Fruit fly (Drosophila melanogaster) whole organism, wandering third instar larva: ENCODE data around the gene Lipt2.

Experiments used
- Abd-B ChIP-seq: fragments of >200 bp; optimal IDR thresholded peaks from 2 replicates; lab custom pipeline; 2017; ENCODE audit warnings: missing biosample characterization, missing genetic modification characterization
- CG32264 ChIP-seq: fragments of 200-800 bp; sonication (Bioruptor generic); optimal IDR thresholded peaks from 2 replicates; lab custom pipeline; 2016; ENCODE audit warnings: missing biosample characterization, missing genetic modification characterization
- CG9705 ChIP-seq: fragments of 200-800 bp; sonication (Bioruptor generic); optimal IDR thresholded peaks from 2 replicates; lab custom pipeline; 2018; ENCODE audit warnings: missing biosample characterization, mild to moderate bottlenecking, missing genetic modification characterization
- CrebA ChIP-seq: fragments of 200-800 bp; sonication (Bioruptor generic); optimal IDR thresholded peaks from 2 replicates; lab custom pipeline; 2016; ENCODE audit warnings: missing biosample characterization, mild to moderate bottlenecking, missing genetic modification characterization, borderline replicate concordance
- Dfd ChIP-seq: fragments of >200 bp; optimal IDR thresholded peaks from 2 replicates; lab custom pipeline; 2017; ENCODE audit warnings: missing biosample characterization, missing genetic modification characterization
- Dif ChIP-seq: fragments of 200-275, 200-300 bp; sonication (Bioruptor generic); optimal IDR thresholded peaks from 2 replicates; lab custom pipeline; 2018; ENCODE audit warnings: missing biosample characterization, missing genetic modification characterization; ENCODE audit not compliant: partially characterized antibody
- GATAd ChIP-seq: sonication (Bioruptor generic); optimal IDR thresholded peaks from 2 replicates; lab custom pipeline; 2016; ENCODE audit warnings: missing biosample characterization, missing genetic modification characterization
- HLH106 ChIP-seq: fragments of 200-800 bp; optimal IDR thresholded peaks from 3 replicates; lab custom pipeline; 2019; ENCODE audit warnings: missing biosample characterization, mild to moderate bottlenecking, missing genetic modification characterization, moderate library complexity
- Hr78 ChIP-seq: fragments of >200 bp; optimal IDR thresholded peaks from 2 replicates; lab custom pipeline; 2017; ENCODE audit warnings: missing biosample characterization, missing genetic modification characterization
- Hr83 ChIP-seq: fragments of 200-300 bp; sonication (Bioruptor generic); optimal IDR thresholded peaks from 2 replicates; lab custom pipeline; 2016; ENCODE audit warnings: missing biosample characterization, mild to moderate bottlenecking, missing genetic modification characterization, moderate library complexity; ENCODE audit not compliant: poor library complexity, severe bottlenecking
- Mio ChIP-seq: sonication (Bioruptor generic); optimal IDR thresholded peaks from 2 replicates; lab custom pipeline; 2016; ENCODE audit warnings: missing biosample characterization, missing genetic modification characterization
- Myc ChIP-seq: fragments of >200 bp; optimal IDR thresholded peaks from 2 replicates; lab custom pipeline; 2017
- N ChIP-seq: fragments of >200 bp; optimal IDR thresholded peaks from 2 replicates; lab custom pipeline; 2018; ENCODE audit warnings: missing biosample characterization, missing external identifiers, missing genetic modification characterization
- OdsH ChIP-seq: fragments of 200-800 bp; sonication (Bioruptor generic); optimal IDR thresholded peaks from 2 replicates; lab custom pipeline; 2016; ENCODE audit warnings: missing biosample characterization, mild to moderate bottlenecking, missing genetic modification characterization
- Rel ChIP-seq, 2 experiments: fragments of 200-800 bp; sonication (Bioruptor generic) in 1 of 2; optimal IDR thresholded peaks; 2 replicates in 1 of 2; 3 replicates in 1 of 2; lab custom pipeline; 2016 to 2019; ENCODE audit warnings: mild to moderate bottlenecking in 2 of 2, missing biosample characterization in 2 of 2, missing genetic modification characterization in 2 of 2, moderate library complexity in 1 of 2
- Sp1 ChIP-seq: fragments of 200-800 bp; sonication (Bioruptor generic); optimal IDR thresholded peaks from 3 replicates; lab custom pipeline; 2019; ENCODE audit warnings: missing biosample characterization, mild to moderate bottlenecking, missing genetic modification characterization, moderate library complexity
- Vsx2 ChIP-seq: fragments of 200-300, 225-300 bp; sonication (Bioruptor generic); optimal IDR thresholded peaks from 2 replicates; lab custom pipeline; 2018; ENCODE audit warnings: missing biosample characterization, missing genetic modification characterization; ENCODE audit not compliant: partially characterized antibody
- br ChIP-seq: fragments of 200-800 bp; sonication (Bioruptor generic); optimal IDR thresholded peaks from 2 replicates; lab custom pipeline; 2016; ENCODE audit warnings: missing biosample characterization, missing genetic modification characterization
- brk ChIP-seq: fragments of 200-800 bp; sonication (Bioruptor generic); optimal IDR thresholded peaks from 2 replicates; lab custom pipeline; 2016; ENCODE audit warnings: missing biosample characterization, mild to moderate bottlenecking, missing genetic modification characterization
- dl ChIP-seq, 2 experiments: fragments of 175-275, 200-275 bp in 1 of 2; fragments of 200-275 bp in 1 of 2; sonication (Bioruptor generic); optimal IDR thresholded peaks; lab custom pipeline; 2018; ENCODE audit warnings: mild to moderate bottlenecking in 2 of 2, missing biosample characterization in 2 of 2, missing genetic modification characterization in 2 of 2, moderate library complexity in 2 of 2; ENCODE audit not compliant: partially characterized antibody in 2 of 2, insufficient read depth in 1 of 2
- dsf ChIP-seq: sonication (Bioruptor generic); optimal IDR thresholded peaks from 2 replicates; lab custom pipeline; 2016; ENCODE audit warnings: missing biosample characterization, missing genetic modification characterization, borderline replicate concordance
- ey ChIP-seq: fragments of 200-800 bp; sonication (Bioruptor generic); optimal IDR thresholded peaks from 2 replicates; lab custom pipeline; 2016; ENCODE audit warnings: missing biosample characterization, missing genetic modification characterization
- foxo ChIP-seq, 2 experiments: fragments of 200-800 bp; sonication (Bioruptor generic); optimal IDR thresholded peaks; 2 replicates in 1 of 2; 3 replicates in 1 of 2; lab custom pipeline; 2016 to 2017; ENCODE audit warnings: missing biosample characterization in 2 of 2, missing genetic modification characterization in 2 of 2
- fru ChIP-seq: fragments of 200-800 bp; sonication (Bioruptor generic); optimal IDR thresholded peaks from 3 replicates; lab custom pipeline; 2016; ENCODE audit warnings: missing biosample characterization, mild to moderate bottlenecking, missing genetic modification characterization
- jim ChIP-seq: fragments of 175-275, 200-325 bp; sonication (Bioruptor generic); optimal IDR thresholded peaks from 2 replicates; lab custom pipeline; 2016; ENCODE audit warnings: missing biosample characterization, mild to moderate bottlenecking, missing genetic modification characterization
- pan ChIP-seq: fragments of >200 bp; optimal IDR thresholded peaks from 2 replicates; lab custom pipeline; 2017
- psq ChIP-seq: fragments of 200-800 bp; sonication (Bioruptor generic); optimal IDR thresholded peaks from 3 replicates; lab custom pipeline; 2017; ENCODE audit warnings: missing biosample characterization, mild to moderate bottlenecking, missing genetic modification characterization, moderate library complexity
- rgr ChIP-seq: fragments of 200-800 bp; sonication (Bioruptor generic); optimal IDR thresholded peaks from 3 replicates; lab custom pipeline; 2016; ENCODE audit warnings: missing biosample characterization, mild to moderate bottlenecking, missing genetic modification characterization
- sage ChIP-seq: fragments of 200-800 bp; sonication (Bioruptor generic); optimal IDR thresholded peaks from 2 replicates; lab custom pipeline; 2016; ENCODE audit warnings: missing biosample characterization, mild to moderate bottlenecking, missing genetic modification characterization
- sv ChIP-seq: fragments of 200-800 bp; sonication (Bioruptor generic); optimal IDR thresholded peaks from 3 replicates; lab custom pipeline; 2016; ENCODE audit warnings: missing biosample characterization, missing genetic modification characterization
- tai ChIP-seq: sonication (Bioruptor generic); optimal IDR thresholded peaks from 2 replicates; lab custom pipeline; 2016; ENCODE audit warnings: missing biosample characterization, missing genetic modification characterization
- woc ChIP-seq: sonication (Bioruptor generic); optimal IDR thresholded peaks from 2 replicates; lab custom pipeline; 2016; ENCODE audit warnings: missing biosample characterization, mild to moderate bottlenecking, missing genetic modification characterization

Gene Lipt2

DNA sequence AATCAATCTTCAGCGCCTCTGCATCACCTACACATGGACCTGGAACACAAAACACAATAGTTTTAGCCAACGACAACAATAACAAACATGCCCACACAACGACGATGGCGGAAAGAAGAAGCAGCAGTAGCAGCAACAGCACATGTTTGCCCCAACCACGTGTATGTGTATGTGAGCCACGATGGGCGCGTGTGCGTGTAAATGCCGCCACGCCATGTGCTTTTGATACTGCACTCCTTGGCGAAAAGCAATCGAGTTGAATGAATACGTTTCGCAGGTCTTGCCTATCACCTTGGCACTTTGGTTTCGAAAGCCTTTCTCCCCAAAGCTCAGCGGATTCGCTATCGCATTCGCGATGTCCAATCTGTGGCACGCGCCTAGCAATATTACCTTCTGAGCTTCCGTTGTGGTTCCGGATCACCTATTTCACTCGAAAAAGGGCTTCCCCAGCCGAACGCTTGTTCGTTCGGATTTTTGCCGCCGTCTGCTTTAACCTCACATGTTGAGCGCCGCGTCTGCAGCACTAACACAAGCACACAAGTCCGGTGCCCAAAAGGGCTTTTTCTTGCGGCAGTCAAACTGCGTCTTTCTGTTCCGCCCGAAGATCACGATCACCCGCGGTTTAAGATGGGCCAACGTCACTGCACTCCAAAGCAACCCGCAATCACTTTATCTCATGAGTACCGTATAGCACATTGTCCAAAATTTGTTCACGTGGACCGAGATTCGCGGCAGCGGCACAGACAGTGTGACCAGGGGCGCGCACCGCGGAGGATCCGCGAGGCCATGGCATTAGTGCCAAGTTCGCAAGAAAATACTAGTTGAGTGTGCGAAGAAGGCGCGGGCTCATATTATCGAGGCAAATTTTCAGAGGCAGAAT is 8.3 kb downstream of the Lipt2 start, which contains the start of gene srl:
srl (minus strand) TSS at position 751 of the 880 bp plus-strand sequence.
- TF ChIP-seq Rel (GFP tag; optimal IDR thresholded peaks at IDR 0.05; lab: Kevin White, UChicago), result no peak
- peak; percentile 66 for TF ChIP-seq Rel (tag; optimal IDR thresholded peaks at IDR 0.05; lab: Kevin White, UChicago)
- TF ChIP-seq sv (GFP tag; lab: Kevin White, UChicago), result no peak
- TF ChIP-seq Myc (lab: Kevin White, UChicago), result peak; percentile 61
- no peak for TF ChIP-seq CrebA (GFP tag; lab: Kevin White, UChicago)
- TF ChIP-seq Hr83 (GFP tag; lab: Kevin White, UChicago), result peak; percentile 40

DNA sequence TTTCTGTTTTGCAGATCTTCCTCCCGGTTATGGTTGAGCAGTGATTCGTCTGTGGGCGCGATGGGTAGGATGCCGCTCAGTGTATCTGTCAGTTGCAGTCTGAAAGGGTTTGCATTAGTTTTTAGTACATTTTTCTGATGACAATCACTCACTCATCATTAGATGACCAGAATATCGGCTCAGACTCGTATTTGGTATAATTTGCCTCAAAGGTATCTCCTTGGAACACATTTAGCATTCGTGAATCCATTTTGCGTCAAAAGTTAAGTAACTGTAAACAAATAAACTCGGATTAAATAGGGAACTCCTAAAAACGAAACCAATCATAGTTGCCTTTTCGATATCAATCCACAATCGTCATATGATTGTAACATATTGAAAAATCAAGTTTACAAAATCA is 10.4 kb downstream of the Lipt2 start, which contains the start of gene CG31525:
CG31525 (plus strand) TSS at position 301 of the 400 bp plus-strand sequence.
- no peak for TF ChIP-seq CrebA (GFP tag; lab: Kevin White, UChicago)
- TF ChIP-seq CG9705 (GFP tag; lab: Kevin White, UChicago), result no peak

- TF ChIP-seq Vsx2 (GFP tag; lab: Kevin White, UChicago) (peak; percentile 58), Dif (peak; percentile 38), rgr (GFP tag; lab: Kevin White, UChicago) (no peak)
These were observed 17.6 kb downstream of the Lipt2 start, which contains the start of gene CG32944 for dm6 chr3R:4419482-4419881. TSS of gene CG32944 (minus strand) at chr3R:4419578.

- TF ChIP-seq fru (GFP tag; lab: Kevin White, UChicago) (no peak), tai (GFP tag; lab: Kevin White, UChicago) (no peak), Vsx2 (GFP tag; lab: Kevin White, UChicago) (no peak), HLH106 (tag; lab: Kevin White, UChicago) (no peak), brk (GFP tag; lab: Kevin White, UChicago) (no peak), sv (GFP tag; lab: Kevin White, UChicago) (no peak), CG9705 (GFP tag; lab: Kevin White, UChicago) (no peak), foxo (GFP tag; optimal IDR thresholded peaks at IDR 0.05; lab: Kevin White, UChicago) (no peak), Dif (no peak), GATAd (no peak), CG32264 (GFP tag; lab: Kevin White, UChicago) (no peak)
- TF ChIP-seq, all 38 proteins: peak for 0
These were observed 21.0 kb downstream of the Lipt2 start, which contains the start of gene CG31528 for dm6 chr3R:4416138-4416537. TSS of gene CG31528 (plus strand) at chr3R:4416438.

dm6 chr3R:4407325-4407724 is 29.8 kb downstream of the Lipt2 start:
- TF ChIP-seq foxo (GFP tag; optimal IDR thresholded peaks at IDR 0.05; lab: Kevin White, UChicago) (no peak), pan (lab: Kevin White, UChicago) (no peak), brk (GFP tag; lab: Kevin White, UChicago) (no peak), Vsx2 (GFP tag; lab: Kevin White, UChicago) (no peak), N (GFP tag; lab: Kevin White, UChicago) (no peak), GATAd (no peak), CG9705 (GFP tag; lab: Kevin White, UChicago) (no peak), Abd-B (GFP tag; lab: Kevin White, UChicago) (no peak), sv (GFP tag; lab: Kevin White, UChicago) (no peak), Hr78 (GFP tag; lab: Kevin White, UChicago) (no peak), rgr (GFP tag; lab: Kevin White, UChicago) (no peak), OdsH (GFP tag; lab: Kevin White, UChicago) (no peak), woc (GFP tag; lab: Kevin White, UChicago) (no peak), Dfd (no peak), Sp1 (GFP tag; lab: Kevin White, UChicago) (no peak)

- TF ChIP-seq foxo (GFP tag; optimal IDR thresholded peaks at IDR 0.05; lab: Kevin White, UChicago) (peak; percentile 21 to 76), psq (peak; percentile 35), Mio (GFP tag; lab: Kevin White, UChicago) (no peak), sage (GFP tag; lab: Kevin White, UChicago) (no peak), Hr83 (GFP tag; lab: Kevin White, UChicago) (no peak), sv (GFP tag; lab: Kevin White, UChicago) (no peak), CG9705 (GFP tag; lab: Kevin White, UChicago) (peak; percentile 19), woc (GFP tag; lab: Kevin White, UChicago) (no peak), GATAd (no peak), ey (GFP tag; lab: Kevin White, UChicago) (peak; percentile 40), rgr (GFP tag; lab: Kevin White, UChicago) (peak; percentile 71), fru (GFP tag; lab: Kevin White, UChicago) (peak; percentile 63), br (peak; percentile 65), pan (lab: Kevin White, UChicago) (no peak), HLH106 (tag; lab: Kevin White, UChicago) (peak; percentile 32), Hr78 (GFP tag; lab: Kevin White, UChicago) (no peak), jim (no peak), dsf (GFP tag; lab: Kevin White, UChicago) (no peak), OdsH (GFP tag; lab: Kevin White, UChicago) (peak; percentile 46), dl (GFP tag; optimal IDR thresholded peaks at IDR 0.05; lab: Kevin White, UChicago; ENCODE audit: insufficient read depth in 1 of 2, partially characterized antibody in 2 of 2) (peak in 1 of 2 experiments; percentile 51), brk (GFP tag; lab: Kevin White, UChicago) (no peak)
These were observed 33.3 kb downstream of the Lipt2 start for dm6 chr3R:4403706-4404392.
